Worm (Caenorhabditis elegans) whole organism, young adult: ENCODE results near the gene T07F8.4.

ENCODE experiments used
- B0035.1 ChIP-seq: sonication (generic microtip); optimal IDR thresholded peaks from 2 replicates; lab custom pipeline; 2016; ENCODE audit warnings: missing genetic modification characterization, mild to moderate bottlenecking, missing compliant biosample characterization, missing genotype, missing genetic modification reagents
- B0261.1 ChIP-seq: sonication (generic microtip); optimal IDR thresholded peaks from 2 replicates; lab custom pipeline; 2016; ENCODE audit warnings: mild to moderate bottlenecking, missing genetic modification characterization, moderate library complexity, missing compliant biosample characterization
- B0336.3 ChIP-seq: fragments of 200-800 bp; sonication (Bioruptor generic); IDR thresholded peaks from 2 replicates; pipeline ENCODE4 v1.3.6; 2022; ENCODE audit warnings: missing genetic modification characterization, missing compliant biosample characterization
- F37B4.10 ChIP-seq: fragments of 200-800 bp; sonication (Bioruptor generic); IDR thresholded peaks from 2 replicates; pipeline ENCODE4 v1.3.6; 2022; ENCODE audit warnings: missing genetic modification characterization, missing compliant biosample characterization
- F39B2.1 ChIP-seq: fragments of 200-800 bp; sonication (Bioruptor generic); IDR thresholded peaks from 2 replicates; pipeline ENCODE4 v1.3.6; 2022; ENCODE audit warnings: missing genetic modification reagents, missing genetic modification characterization, missing compliant biosample characterization
- F52B5.7 ChIP-seq: sonication (generic microtip); optimal IDR thresholded peaks from 2 replicates; lab custom pipeline; 2016; ENCODE audit warnings: mild to moderate bottlenecking, missing genetic modification characterization, missing compliant biosample characterization
- K11D2.4 ChIP-seq: fragments of 200-800 bp; sonication (Bioruptor generic); IDR thresholded peaks from 2 replicates; pipeline ENCODE4 v1.3.6; 2022; ENCODE audit warnings: missing genetic modification reagents, missing genetic modification characterization, missing compliant biosample characterization
- T07F8.4 ChIP-seq: sonication (generic microtip); optimal IDR thresholded peaks from 2 replicates; lab custom pipeline; 2016; ENCODE audit warnings: mild to moderate bottlenecking, missing genetic modification characterization, moderate library complexity, missing compliant biosample characterization
- Y53F4B.3 ChIP-seq: fragments of 200-800 bp; sonication (Bioruptor generic); IDR thresholded peaks from 2 replicates; pipeline ENCODE4 v1.3.6; 2022; ENCODE audit warnings: missing genetic modification reagents, missing genetic modification characterization, missing compliant biosample characterization
- akir-1 ChIP-seq: fragments of 200-800 bp; sonication (Bioruptor generic); optimal IDR thresholded peaks from 2 replicates; lab custom pipeline; 2018; ENCODE audit warnings: mild to moderate bottlenecking, missing genetic modification characterization, moderate library complexity, missing compliant biosample characterization
- aptf-2 ChIP-seq: fragments of 200-800 bp; sonication (Bioruptor generic); conservative IDR thresholded peaks from 2 replicates; pipeline ENCODE4 v1.3.6; 2022; ENCODE audit warnings: missing genetic modification reagents, missing genetic modification characterization, missing compliant biosample characterization
- attf-5 ChIP-seq: fragments of 200-800 bp; sonication (Bioruptor generic); optimal IDR thresholded peaks from 2 replicates; lab custom pipeline; 2018; ENCODE audit warnings: mild to moderate bottlenecking, missing genetic modification characterization, missing compliant biosample characterization
- attf-6 ChIP-seq: fragments of 200-800 bp; sonication (Bioruptor generic); IDR thresholded peaks from 2 replicates; pipeline ENCODE4 v1.3.6; 2022; ENCODE audit warnings: missing genetic modification reagents, missing genetic modification characterization, missing compliant biosample characterization
- bed-1 ChIP-seq: fragments of 200-800 bp; sonication (Bioruptor generic); IDR thresholded peaks from 2 replicates; pipeline ENCODE4 v1.3.6; 2022; ENCODE audit warnings: missing genetic modification reagents, missing genetic modification characterization, missing compliant biosample characterization
- bed-2 ChIP-seq: fragments of 200-800 bp; sonication (Bioruptor generic); IDR thresholded peaks from 2 replicates; pipeline ENCODE4 v1.3.6; 2022; ENCODE audit warnings: missing genetic modification reagents, missing genetic modification characterization, missing compliant biosample characterization
- ceh-40 ChIP-seq: fragments of 200-800 bp; sonication (Bioruptor generic); IDR thresholded peaks from 2 replicates; pipeline ENCODE4 v1.3.6; 2022; ENCODE audit warnings: missing genetic modification characterization, missing compliant biosample characterization
- ceh-79 ChIP-seq: sonication (generic microtip); optimal IDR thresholded peaks from 2 replicates; lab custom pipeline; 2017; ENCODE audit warnings: mild to moderate bottlenecking, missing genetic modification characterization, missing compliant biosample characterization
- die-1 ChIP-seq: sonication (generic microtip); optimal IDR thresholded peaks from 2 replicates; lab custom pipeline; 2016; ENCODE audit warnings: missing genotype, mild to moderate bottlenecking, missing genetic modification characterization, missing compliant biosample characterization
- dpl-1 ChIP-seq: fragments of 150-350 bp; optimal IDR thresholded peaks from 2 replicates; lab custom pipeline; 2014; ENCODE audit warnings: missing biosample characterization, missing genetic modification reagents, missing genetic modification characterization
- egl-18 ChIP-seq: fragments of 200-800 bp; sonication (Bioruptor generic); IDR thresholded peaks from 2 replicates; pipeline ENCODE4 v1.3.6; 2022; ENCODE audit warnings: missing genetic modification reagents, missing genetic modification characterization, missing compliant biosample characterization
- egl-44 ChIP-seq: fragments of 200-800 bp; sonication (Bioruptor generic); IDR thresholded peaks from 2 replicates; pipeline ENCODE4 v1.3.6; 2022; ENCODE audit warnings: missing genetic modification reagents, missing genetic modification characterization, missing compliant biosample characterization
- egrh-3 ChIP-seq: fragments of 200-800 bp; sonication (Bioruptor generic); IDR thresholded peaks from 2 replicates; pipeline ENCODE4 v1.3.6; 2022; ENCODE audit warnings: missing genetic modification reagents, missing genetic modification characterization, missing compliant biosample characterization
- ekl-4 ChIP-seq: fragments of 200-800 bp; sonication (Bioruptor generic); IDR thresholded peaks from 2 replicates; pipeline ENCODE4 v1.3.6; 2022; ENCODE audit warnings: missing genetic modification reagents, missing genetic modification characterization, missing compliant biosample characterization
- ets-4 ChIP-seq: fragments of 200-800 bp; sonication (Bioruptor generic); optimal IDR thresholded peaks from 2 replicates; lab custom pipeline; 2018; ENCODE audit warnings: mild to moderate bottlenecking, missing genetic modification characterization, missing compliant biosample characterization
- him-1 ChIP-seq: sonication (generic microtip); optimal IDR thresholded peaks from 2 replicates; lab custom pipeline; 2016; ENCODE audit warnings: missing genotype, missing genetic modification reagents, missing genetic modification characterization, missing compliant biosample characterization
- hlh-26 ChIP-seq: fragments of 200-800 bp; sonication (Bioruptor generic); conservative IDR thresholded peaks from 2 replicates; pipeline ENCODE4 v1.3.6; 2022; ENCODE audit warnings: missing genetic modification reagents, missing genetic modification characterization, missing compliant biosample characterization
- hmg-1.2 ChIP-seq: fragments of 200-800 bp; sonication (Bioruptor generic); IDR thresholded peaks from 2 replicates; pipeline ENCODE4 v1.3.6; 2022; ENCODE audit warnings: missing genetic modification reagents, missing genetic modification characterization, missing compliant biosample characterization
- hrde-1 ChIP-seq: sonication (generic microtip); optimal IDR thresholded peaks from 2 replicates; lab custom pipeline; 2016; ENCODE audit warnings: missing genetic modification characterization, mild to moderate bottlenecking, missing compliant biosample characterization, moderate library complexity, missing genotype, missing genetic modification reagents, borderline replicate concordance
- let-526 ChIP-seq: fragments of 200-800 bp; sonication (Bioruptor generic); IDR thresholded peaks from 2 replicates; pipeline ENCODE4 v1.3.6; 2022; ENCODE audit warnings: missing genetic modification reagents, missing genetic modification characterization, missing compliant biosample characterization
- lin-35 ChIP-seq, 3 experiments: fragments of 150-350 bp in 2 of 3; sonication (generic microtip) in 1 of 3; optimal IDR thresholded peaks; 2 replicates each; lab custom pipeline; 2014 to 2018; ENCODE audit warnings: missing biosample characterization in 3 of 3, missing genetic modification characterization in 3 of 3, missing genetic modification reagents in 3 of 3
- lin-40 ChIP-seq: sonication (generic microtip); optimal IDR thresholded peaks from 2 replicates; lab custom pipeline; 2016; ENCODE audit warnings: missing genetic modification characterization, mild to moderate bottlenecking, missing compliant biosample characterization, missing genotype, missing genetic modification reagents
- lir-1 ChIP-seq: fragments of 200-800 bp; sonication (Bioruptor generic); conservative IDR thresholded peaks from 2 replicates; pipeline ENCODE4 v1.3.6; 2022; ENCODE audit warnings: missing genetic modification reagents, missing genetic modification characterization, missing compliant biosample characterization
- lsy-27 ChIP-seq: sonication (generic microtip); optimal IDR thresholded peaks from 2 replicates; lab custom pipeline; 2017; ENCODE audit warnings: missing genetic modification characterization, mild to moderate bottlenecking, missing compliant biosample characterization, antibody characterized with exemption, missing genotype, borderline replicate concordance; ENCODE audit not compliant: insufficient read depth
- madf-6 ChIP-seq: fragments of 200-800 bp; sonication (Bioruptor generic); IDR thresholded peaks from 2 replicates; pipeline ENCODE4 v1.3.6; 2022; ENCODE audit warnings: missing genetic modification reagents, missing genetic modification characterization, missing compliant biosample characterization
- nhr-179 ChIP-seq: sonication (generic microtip); optimal IDR thresholded peaks from 2 replicates; lab custom pipeline; 2016; ENCODE audit warnings: mild to moderate bottlenecking, missing genetic modification characterization, missing compliant biosample characterization
- nhr-80 ChIP-seq: sonication (generic microtip); optimal IDR thresholded peaks from 2 replicates; lab custom pipeline; 2016; ENCODE audit warnings: missing genetic modification characterization, missing compliant biosample characterization
- pha-4 ChIP-seq: fragments of 150-350 bp; sonication (generic microtip); optimal IDR thresholded peaks from 2 replicates; lab custom pipeline; 2014; ENCODE audit warnings: missing biosample characterization, missing genetic modification reagents, missing genetic modification characterization
- repo-1 ChIP-seq: sonication (generic microtip); optimal IDR thresholded peaks from 2 replicates; lab custom pipeline; 2017; ENCODE audit warnings: mild to moderate bottlenecking, missing genetic modification characterization, missing compliant biosample characterization
- rpc-1 ChIP-seq, 2 experiments: fragments of 150-350 bp in 1 of 2; sonication (generic microtip) in 1 of 2; optimal IDR thresholded peaks; 2 replicates each; lab custom pipeline; 2014 to 2018; ENCODE audit warnings: missing biosample characterization in 1 of 2, missing genetic modification characterization in 1 of 2, missing genetic modification reagents in 1 of 2, missing genotype in 1 of 2
- sdz-38 ChIP-seq: sonication (generic microtip); optimal IDR thresholded peaks from 2 replicates; lab custom pipeline; 2016; ENCODE audit warnings: missing genotype, missing genetic modification characterization, missing compliant biosample characterization
- snpc-1.3 ChIP-seq: sonication (generic microtip); optimal IDR thresholded peaks from 2 replicates; lab custom pipeline; 2017; ENCODE audit warnings: missing genetic modification characterization, mild to moderate bottlenecking, missing compliant biosample characterization, antibody characterized with exemption, moderate library complexity, missing genotype, missing genetic modification reagents; ENCODE audit not compliant: insufficient read depth
- somi-1 ChIP-seq: fragments of 200-800 bp; sonication (Bioruptor generic); optimal IDR thresholded peaks from 2 replicates; lab custom pipeline; 2018; ENCODE audit warnings: mild to moderate bottlenecking, missing genetic modification characterization, missing compliant biosample characterization
- tbx-9 ChIP-seq: sonication (generic microtip); optimal IDR thresholded peaks from 2 replicates; lab custom pipeline; 2016; ENCODE audit warnings: borderline replicate concordance, missing genetic modification characterization, inconsistent platforms, missing compliant biosample characterization
- zim-3 ChIP-seq: sonication (generic microtip); optimal IDR thresholded peaks from 2 replicates; lab custom pipeline; 2017; ENCODE audit warnings: mild to moderate bottlenecking, missing genetic modification characterization, moderate library complexity, missing compliant biosample characterization
- ztf-25 ChIP-seq: fragments of 200-800 bp; sonication (Bioruptor generic); IDR thresholded peaks from 2 replicates; pipeline ENCODE4 v1.3.6; 2022; ENCODE audit warnings: missing genetic modification reagents, missing genetic modification characterization, missing compliant biosample characterization
- ztf-26 ChIP-seq: sonication (generic microtip); optimal IDR thresholded peaks from 2 replicates; lab custom pipeline; 2017; ENCODE audit warnings: missing genetic modification characterization, missing compliant biosample characterization
- ztf-28 ChIP-seq: fragments of 200-800 bp; sonication (Bioruptor generic); IDR thresholded peaks from 2 replicates; pipeline ENCODE4 v1.3.6; 2022; ENCODE audit warnings: missing genetic modification reagents, missing genetic modification characterization, missing compliant biosample characterization

T07F8.4 gene

DNA sequence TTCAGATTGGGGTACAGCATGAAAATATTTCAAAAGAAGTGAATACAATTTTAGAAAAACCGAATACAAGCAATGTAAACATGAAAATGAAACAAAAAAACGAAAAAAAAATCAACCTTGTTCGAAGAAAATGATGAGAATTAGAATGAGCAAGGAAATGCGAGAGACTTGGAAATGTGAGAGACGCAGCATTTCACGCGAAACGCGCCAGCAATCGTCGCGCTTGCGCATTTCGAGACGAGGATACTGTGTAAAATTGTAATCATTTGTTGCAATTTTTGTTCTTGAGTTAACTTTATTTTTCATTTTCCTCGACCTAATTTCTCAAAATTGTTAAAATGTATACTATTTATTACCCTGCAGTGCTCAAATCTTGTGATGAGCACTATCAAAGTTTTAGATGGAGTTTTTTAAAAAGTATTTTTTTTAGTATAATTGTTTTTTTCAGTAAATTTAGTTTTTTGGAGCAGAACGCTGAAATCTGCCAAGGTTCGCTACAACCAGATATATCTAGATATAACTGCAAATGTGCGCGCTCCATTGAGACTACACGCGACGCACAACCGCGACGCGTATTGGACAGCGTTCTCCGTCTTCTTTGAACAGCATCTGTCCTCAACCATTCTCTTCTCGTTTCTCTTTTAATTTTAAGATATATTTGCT is 20.3 kb upstream of the T07F8.4 start, which contains the start of gene fust-1 (continued):
- TF ChIP-seq nhr-80, result peak; percentile 70
- TF ChIP-seq lsy-27 (tag; lab: Kevin White, UChicago), result no peak
- TF ChIP-seq lir-1 (GFP tag; lab: Robert Waterston, UW), result peak; percentile 88
- TF ChIP-seq B0261.1, result peak; percentile 27
- no peak; the same call in 1 of the 2 replicates for TF ChIP-seq egrh-3 (GFP tag; lab: Robert Waterston, UW)
- peak; percentile 80; the same call in 1 of the 2 replicates for TF ChIP-seq let-526 (GFP tag; lab: Robert Waterston, UW)
- TF ChIP-seq aptf-2 (GFP tag; lab: Robert Waterston, UW), result no peak
- TF ChIP-seq T07F8.4 (tag; lab: Kevin White, UChicago), result no peak
- TF ChIP-seq K11D2.4 (GFP tag; lab: Robert Waterston, UW), result peak; percentile 97
- TF ChIP-seq tbx-9 (tag; lab: Kevin White, UChicago), result no peak
- TF ChIP-seq hmg-1.2, result peak; percentile 97
- TF ChIP-seq lin-40 (tag; lab: Kevin White, UChicago), result peak; percentile 97
- no peak for TF ChIP-seq rpc-1 (optimal IDR thresholded peaks at IDR 0.05; lab: Kevin White, UChicago)
- TF ChIP-seq rpc-1 (tag; optimal IDR thresholded peaks at IDR 0.05; lab: Kevin White, UChicago), result no peak
- 0 out of 2 replicates have a peak, but pooled peaks have one; percentile 24 for TF ChIP-seq bed-2
- TF ChIP-seq hlh-26 (GFP tag; lab: Robert Waterston, UW), result no peak
- TF ChIP-seq egl-44 (GFP tag; lab: Robert Waterston, UW), result peak; percentile 75; the same call in 1 of the 2 replicates
- peak; percentile 95 for TF ChIP-seq madf-6
- TF ChIP-seq nhr-179 (tag; lab: Kevin White, UChicago), result no peak
- peak in 2 of 3 experiments; percentile 80 to 93 for TF ChIP-seq lin-35 (GFP tag; optimal IDR thresholded peaks at IDR 0.05; lab: Kevin White, UChicago)
- TF ChIP-seq ekl-4 (GFP tag; lab: Robert Waterston, UW), result peak; percentile 96
- peak; percentile 67 for TF ChIP-seq dpl-1 (GFP tag; lab: Kevin White, UChicago)
- peak; percentile 95 for TF ChIP-seq snpc-1.3 (tag; lab: Kevin White, UChicago)
- no peak for TF ChIP-seq ztf-25
- peak; percentile 80 for TF ChIP-seq somi-1 (GFP tag; lab: Kevin White, UChicago)
- TF ChIP-seq him-1 (tag; lab: Kevin White, UChicago), result peak; percentile 75
- peak; percentile 82; the same call in 1 of the 2 replicates for TF ChIP-seq F39B2.1 (GFP tag; lab: Robert Waterston, UW)
- TF ChIP-seq akir-1 (GFP tag; lab: Kevin White, UChicago), result no peak
- peak; percentile 17 for TF ChIP-seq F52B5.7
- no peak for TF ChIP-seq ztf-28 (GFP tag; lab: Robert Waterston, UW)
- no peak for TF ChIP-seq F37B4.10 (GFP tag; lab: Robert Waterston, UW)
- TF ChIP-seq egl-18 (GFP tag; lab: Robert Waterston, UW), result peak; percentile 81
- no peak for TF ChIP-seq Y53F4B.3 (GFP tag; lab: Robert Waterston, UW)
- peak; percentile 74 for TF ChIP-seq hrde-1
- TF ChIP-seq bed-1, result no peak
- TF ChIP-seq ceh-40 (GFP tag; lab: Robert Waterston, UW), result no peak
- TF ChIP-seq die-1, result peak; percentile 14
- TF ChIP-seq ets-4 (GFP tag; lab: Kevin White, UChicago), result peak; percentile 48
- TF ChIP-seq B0336.3 (GFP tag; lab: Robert Waterston, UW), result peak; percentile 96
- TF ChIP-seq attf-5 (GFP tag; lab: Kevin White, UChicago), result peak; percentile 99
- peak; percentile 94 for TF ChIP-seq repo-1 (tag; lab: Kevin White, UChicago)
- no peak for TF ChIP-seq zim-3 (tag; lab: Kevin White, UChicago)
- TF ChIP-seq attf-6, result peak; percentile 85
- no peak for TF ChIP-seq sdz-38 (tag; lab: Kevin White, UChicago)
- peak; percentile 88 for TF ChIP-seq ztf-26
- peak; percentile 47 for TF ChIP-seq pha-4 (tag; lab: Kevin White, UChicago)
- TF ChIP-seq B0035.1 (tag; lab: Kevin White, UChicago), result peak; percentile 42
- TF ChIP-seq ceh-79 (tag; lab: Kevin White, UChicago), result no peak
